Fruit fly (Drosophila melanogaster) whole organism: ENCODE results near the gene REPTOR-BP.

ENCODE experiments used
- CG8478 ChIP-seq: fragments of >200 bp; optimal IDR thresholded peaks from 2 replicates; lab custom pipeline; 2018; ENCODE audit warnings: inconsistent platforms
- Dll ChIP-seq: fragments of >200 bp; optimal IDR thresholded peaks from 2 replicates; lab custom pipeline; 2017
- EcR ChIP-seq, 2 experiments: fragments of >200 bp; optimal IDR thresholded peaks; 2 replicates each; lab custom pipeline; 2017; ENCODE audit warnings: missing biosample characterization in 2 of 2, missing genetic modification characterization in 2 of 2, missing genetic modification reagents in 2 of 2
- pan ChIP-seq: fragments of >200 bp; optimal IDR thresholded peaks from 2 replicates; lab custom pipeline; 2017
- psq ChIP-seq: fragments of >200 bp; optimal IDR thresholded peaks from 2 replicates; lab custom pipeline; 2017
- usp ChIP-seq: fragments of >200 bp; optimal IDR thresholded peaks from 2 replicates; lab custom pipeline; 2017; ENCODE audit warnings: missing biosample characterization, missing genetic modification characterization, mixed read lengths

Gene REPTOR-BP

dm6 chr2L:10263830-10264634 is at the start of gene REPTOR-BP:
Gene REPTOR-BP (plus strand): TSS chr2L:10264125.
- TF ChIP-seq Dll (lab: Kevin White, UChicago) (no peak), pan (lab: Kevin White, UChicago) (no peak), usp (no peak), psq (lab: Kevin White, UChicago) (no peak), CG8478 (lab: Kevin White, UChicago) (no peak), EcR (GFP tag; optimal IDR thresholded peaks at IDR 0.05; lab: Kevin White, UChicago) (no peak)

dm6 chr2L:10220010-10220409 is 43.9 kb upstream of the REPTOR-BP start:
- TF ChIP-seq CG8478 (lab: Kevin White, UChicago) = no peak
- no peak for TF ChIP-seq EcR (GFP tag; optimal IDR thresholded peaks at IDR 0.05; lab: Kevin White, UChicago)
- no peak for TF ChIP-seq pan (lab: Kevin White, UChicago)
- TF ChIP-seq Dll (lab: Kevin White, UChicago) = no peak

dm6 chr2L:10220501-10221386 is 43.2 kb upstream of the REPTOR-BP start, which contains the start of the genes Npc1a and Prosalpha6:
Gene Npc1a (minus strand): TSS chr2L:10221216.
Gene Prosalpha6 (plus strand): TSS chr2L:10221351.
- no peak for TF ChIP-seq usp
- no peak for TF ChIP-seq Dll (lab: Kevin White, UChicago)
- no peak for TF ChIP-seq psq (lab: Kevin White, UChicago)
- TF ChIP-seq CG8478 (lab: Kevin White, UChicago) = no peak
- no peak for TF ChIP-seq EcR (GFP tag; optimal IDR thresholded peaks at IDR 0.05; lab: Kevin White, UChicago)
- TF ChIP-seq pan (lab: Kevin White, UChicago) = no peak

- TF ChIP-seq CG8478 (lab: Kevin White, UChicago) (no peak), psq (lab: Kevin White, UChicago) (no peak)
These were observed 42.6 kb upstream of the REPTOR-BP start for dm6 chr2L:10221387-10221705.

dm6 chr2L:10222550-10223231 is 41.2 kb upstream of the REPTOR-BP start, which contains the start of gene Bcs1:
Gene Bcs1 (plus strand): TSS chr2L:10222657.
- TF ChIP-seq EcR (GFP tag; optimal IDR thresholded peaks at IDR 0.05; lab: Kevin White, UChicago) = no peak

- TF ChIP-seq CG8478 (lab: Kevin White, UChicago) = no peak
- TF ChIP-seq pan (lab: Kevin White, UChicago) = no peak
- no peak for TF ChIP-seq EcR (GFP tag; optimal IDR thresholded peaks at IDR 0.05; lab: Kevin White, UChicago)
- no peak for TF ChIP-seq psq (lab: Kevin White, UChicago)
- no peak for TF ChIP-seq Dll (lab: Kevin White, UChicago)
- no peak for TF ChIP-seq usp
These were observed 37.7 kb upstream of the REPTOR-BP start for dm6 chr2L:10226213-10226723.

- TF ChIP-seq usp (no peak), psq (lab: Kevin White, UChicago) (no peak)
These were observed 37.1 kb upstream of the REPTOR-BP start, which contains the start of gene CG5708 for dm6 chr2L:10226724-10227407. Gene CG5708 (minus strand): TSS chr2L:10226808.

- TF ChIP-seq usp = no peak
- TF ChIP-seq pan (lab: Kevin White, UChicago) = no peak
- TF ChIP-seq Dll (lab: Kevin White, UChicago) = no peak
- TF ChIP-seq EcR (GFP tag; optimal IDR thresholded peaks at IDR 0.05; lab: Kevin White, UChicago) = no peak
- no peak for TF ChIP-seq psq (lab: Kevin White, UChicago)
- TF ChIP-seq CG8478 (lab: Kevin White, UChicago) = no peak
These were observed 33.5 kb upstream of the REPTOR-BP start for dm6 chr2L:10230455-10230854.

- TF ChIP-seq EcR (GFP tag; optimal IDR thresholded peaks at IDR 0.05; lab: Kevin White, UChicago) (no peak), Dll (lab: Kevin White, UChicago) (no peak), CG8478 (lab: Kevin White, UChicago) (no peak), psq (lab: Kevin White, UChicago) (no peak), usp (no peak), pan (lab: Kevin White, UChicago) (no peak)
These were observed 32.8 kb upstream of the REPTOR-BP start for dm6 chr2L:10231092-10231494.

dm6 chr2L:10231510-10231909 is 32.4 kb upstream of the REPTOR-BP start, which contains the start of gene ova:
Gene ova (minus strand): TSS chr2L:10231692.
- no peak for TF ChIP-seq pan (lab: Kevin White, UChicago)

- TF ChIP-seq CG8478 (lab: Kevin White, UChicago) (no peak), Dll (lab: Kevin White, UChicago) (no peak), pan (lab: Kevin White, UChicago) (no peak), EcR (GFP tag; optimal IDR thresholded peaks at IDR 0.05; lab: Kevin White, UChicago) (no peak)
These were observed 31.6 kb upstream of the REPTOR-BP start, which contains the start of gene eEF1delta for dm6 chr2L:10232152-10232816. Gene eEF1delta (plus strand): TSS chr2L:10232507.
